Worm (Caenorhabditis elegans) whole organism, young adult: Measurements from ENCODE around the gene F55C12.4.

Experiments
- C17E4.6 ChIP-seq: fragments of 200-800 bp; sonication (Bioruptor generic); IDR thresholded peaks from 2 replicates; pipeline ENCODE4 v1.3.6; 2022; ENCODE audit warnings: missing genetic modification reagents, missing genetic modification characterization, missing compliant biosample characterization
- F10E7.11 ChIP-seq: sonication (generic microtip); optimal IDR thresholded peaks from 2 replicates; lab custom pipeline; 2017; ENCODE audit warnings: mild to moderate bottlenecking, missing genetic modification characterization, moderate library complexity, missing compliant biosample characterization
- F23B12.7 ChIP-seq: sonication (generic microtip); optimal IDR thresholded peaks from 2 replicates; lab custom pipeline; 2017; ENCODE audit warnings: missing genetic modification characterization, mild to moderate bottlenecking, missing compliant biosample characterization, antibody characterized with exemption, moderate library complexity; ENCODE audit not compliant: insufficient read depth
- F39B2.1 ChIP-seq: fragments of 200-800 bp; sonication (Bioruptor generic); IDR thresholded peaks from 2 replicates; pipeline ENCODE4 v1.3.6; 2022; ENCODE audit warnings: missing genetic modification reagents, missing genetic modification characterization, missing compliant biosample characterization
- K11D2.4 ChIP-seq: fragments of 200-800 bp; sonication (Bioruptor generic); IDR thresholded peaks from 2 replicates; pipeline ENCODE4 v1.3.6; 2022; ENCODE audit warnings: missing genetic modification reagents, missing genetic modification characterization, missing compliant biosample characterization
- K12H6.12 ChIP-seq: fragments of 200-800 bp; sonication (Bioruptor generic); optimal IDR thresholded peaks from 2 replicates; lab custom pipeline; 2018; ENCODE audit warnings: mild to moderate bottlenecking, missing genetic modification characterization, missing compliant biosample characterization
- T07F8.4 ChIP-seq: sonication (generic microtip); optimal IDR thresholded peaks from 2 replicates; lab custom pipeline; 2016; ENCODE audit warnings: mild to moderate bottlenecking, missing genetic modification characterization, moderate library complexity, missing compliant biosample characterization
- Y53F4B.3 ChIP-seq: fragments of 200-800 bp; sonication (Bioruptor generic); IDR thresholded peaks from 2 replicates; pipeline ENCODE4 v1.3.6; 2022; ENCODE audit warnings: missing genetic modification reagents, missing genetic modification characterization, missing compliant biosample characterization
- ZK185.1 ChIP-seq: sonication (generic microtip); optimal IDR thresholded peaks from 2 replicates; lab custom pipeline; 2016; ENCODE audit warnings: mild to moderate bottlenecking, missing genetic modification characterization, missing compliant biosample characterization; ENCODE audit not compliant: poor library complexity, severe bottlenecking
- aptf-2 ChIP-seq: fragments of 200-800 bp; sonication (Bioruptor generic); conservative IDR thresholded peaks from 2 replicates; pipeline ENCODE4 v1.3.6; 2022; ENCODE audit warnings: missing genetic modification reagents, missing genetic modification characterization, missing compliant biosample characterization
- aptf-3 ChIP-seq: fragments of 200-800 bp; sonication (Bioruptor generic); IDR thresholded peaks from 2 replicates; pipeline ENCODE4 v1.3.6; 2022; ENCODE audit warnings: missing genetic modification characterization, missing compliant biosample characterization
- attf-6 ChIP-seq: fragments of 200-800 bp; sonication (Bioruptor generic); IDR thresholded peaks from 2 replicates; pipeline ENCODE4 v1.3.6; 2022; ENCODE audit warnings: missing genetic modification reagents, missing genetic modification characterization, missing compliant biosample characterization
- ccch-3 ChIP-seq: fragments of 200-800 bp; sonication (Bioruptor generic); optimal IDR thresholded peaks from 2 replicates; lab custom pipeline; 2018; ENCODE audit warnings: mild to moderate bottlenecking, missing genetic modification characterization, missing compliant biosample characterization
- ceh-100 ChIP-seq: fragments of 200-800 bp; sonication (Bioruptor generic); IDR thresholded peaks from 2 replicates; pipeline ENCODE4 v1.3.6; 2022; ENCODE audit warnings: missing genetic modification reagents, missing genetic modification characterization, missing compliant biosample characterization
- efl-1 ChIP-seq: fragments of 150-350 bp; optimal IDR thresholded peaks from 2 replicates; lab custom pipeline; 2014; ENCODE audit warnings: missing biosample characterization, missing genetic modification reagents, missing genetic modification characterization
- fkh-3 ChIP-seq: sonication (generic microtip); optimal IDR thresholded peaks from 2 replicates; lab custom pipeline; 2016; ENCODE audit warnings: mild to moderate bottlenecking, missing genetic modification characterization, missing compliant biosample characterization
- hmg-1.2 ChIP-seq: fragments of 200-800 bp; sonication (Bioruptor generic); IDR thresholded peaks from 2 replicates; pipeline ENCODE4 v1.3.6; 2022; ENCODE audit warnings: missing genetic modification reagents, missing genetic modification characterization, missing compliant biosample characterization
- hrde-1 ChIP-seq: sonication (generic microtip); optimal IDR thresholded peaks from 2 replicates; lab custom pipeline; 2016; ENCODE audit warnings: missing genetic modification characterization, mild to moderate bottlenecking, missing compliant biosample characterization, moderate library complexity, missing genotype, missing genetic modification reagents, borderline replicate concordance
- lin-35 ChIP-seq, 3 experiments: fragments of 150-350 bp in 2 of 3; sonication (generic microtip) in 1 of 3; optimal IDR thresholded peaks; 2 replicates each; lab custom pipeline; 2014 to 2018; ENCODE audit warnings: missing biosample characterization in 3 of 3, missing genetic modification characterization in 3 of 3, missing genetic modification reagents in 3 of 3
- madf-10 ChIP-seq: sonication (generic microtip); optimal IDR thresholded peaks from 2 replicates; lab custom pipeline; 2016; ENCODE audit warnings: mild to moderate bottlenecking, missing genetic modification characterization, missing compliant biosample characterization
- mcd-1 ChIP-seq: fragments of 200-800 bp; sonication (Bioruptor generic); IDR thresholded peaks from 2 replicates; pipeline ENCODE4 v1.3.6; 2022; ENCODE audit warnings: missing genetic modification reagents, missing genetic modification characterization, missing compliant biosample characterization
- mxl-1 ChIP-seq: sonication (generic microtip); optimal IDR thresholded peaks from 2 replicates; lab custom pipeline; 2016; ENCODE audit warnings: missing genetic modification characterization, missing compliant biosample characterization
- nhr-179 ChIP-seq: sonication (generic microtip); optimal IDR thresholded peaks from 2 replicates; lab custom pipeline; 2016; ENCODE audit warnings: mild to moderate bottlenecking, missing genetic modification characterization, missing compliant biosample characterization
- nhr-27 ChIP-seq: fragments of 200-800 bp; sonication (Bioruptor generic); optimal IDR thresholded peaks from 2 replicates; lab custom pipeline; 2018; ENCODE audit warnings: mild to moderate bottlenecking, missing genetic modification characterization, moderate library complexity, missing compliant biosample characterization
- nhr-80 ChIP-seq: sonication (generic microtip); optimal IDR thresholded peaks from 2 replicates; lab custom pipeline; 2016; ENCODE audit warnings: missing genetic modification characterization, missing compliant biosample characterization
- pbrm-1 ChIP-seq: fragments of 200-800 bp; sonication (Bioruptor generic); IDR thresholded peaks from 2 replicates; pipeline ENCODE4 v1.3.6; 2022; ENCODE audit warnings: missing genetic modification reagents, missing genetic modification characterization, missing compliant biosample characterization
- rcor-1 ChIP-seq: fragments of 200-800 bp; sonication (Bioruptor generic); IDR thresholded peaks from 2 replicates; pipeline ENCODE4 v1.3.6; 2022; ENCODE audit warnings: missing genetic modification reagents, missing genetic modification characterization, missing compliant biosample characterization
- rec-8 ChIP-seq, 2 experiments: sonication (generic microtip); optimal IDR thresholded peaks; 2 replicates each; lab custom pipeline; 2016; ENCODE audit warnings: mild to moderate bottlenecking in 2 of 2, missing genetic modification characterization in 2 of 2, missing genetic modification reagents in 2 of 2, missing genotype in 2 of 2, missing biosample characterization in 1 of 2, missing compliant biosample characterization in 1 of 2, moderate library complexity in 1 of 2
- snpc-4 ChIP-seq, 5 experiments: fragments of 150-350 bp in 1 of 5; sonication (generic microtip) in 4 of 5; optimal IDR thresholded peaks; 2 replicates each; lab custom pipeline; 2014 to 2018; ENCODE audit warnings: missing genetic modification characterization in 5 of 5, missing biosample characterization in 3 of 5, antibody characterized with exemption in 2 of 5, mild to moderate bottlenecking in 2 of 5, missing compliant biosample characterization in 2 of 5, missing genotype in 2 of 5, moderate library complexity in 2 of 5, missing genetic modification reagents in 1 of 5
- sptf-2 ChIP-seq: fragments of 200-800 bp; sonication (Bioruptor generic); optimal IDR thresholded peaks from 2 replicates; lab custom pipeline; 2018; ENCODE audit warnings: mild to moderate bottlenecking, missing genetic modification characterization, missing compliant biosample characterization
- tbp1 ChIP-seq: fragments of 200-800 bp; sonication (Bioruptor generic); optimal IDR thresholded peaks from 2 replicates; lab custom pipeline; 2018; ENCODE audit warnings: mild to moderate bottlenecking, missing genetic modification characterization, missing compliant biosample characterization
- unc-62 ChIP-seq: fragments of 150-350 bp; optimal IDR thresholded peaks from 2 replicates; lab custom pipeline; 2014; ENCODE audit warnings: missing biosample characterization, missing genetic modification reagents, missing genetic modification characterization
- xnd-1 ChIP-seq: sonication (generic microtip); optimal IDR thresholded peaks from 2 replicates; lab custom pipeline; 2016; ENCODE audit warnings: missing genotype, missing genetic modification reagents, missing genetic modification characterization, missing compliant biosample characterization
- ztf-28 ChIP-seq: fragments of 200-800 bp; sonication (Bioruptor generic); IDR thresholded peaks from 2 replicates; pipeline ENCODE4 v1.3.6; 2022; ENCODE audit warnings: missing genetic modification reagents, missing genetic modification characterization, missing compliant biosample characterization

Gene F55C12.4

ce11 chrII:5841866-5842265, 16.4 kb downstream of the F55C12.4 start, which contains the start of gene nep-25:
nep-25 (plus strand) TSS chrII:5842240.
- TF ChIP-seq nhr-27 (tag; lab: Kevin White, UChicago) = no peak
- no peak for TF ChIP-seq K11D2.4
- TF ChIP-seq Y53F4B.3 (GFP tag; lab: Robert Waterston, UW) = no peak
- no peak for TF ChIP-seq F39B2.1 (GFP tag; lab: Robert Waterston, UW)
- TF ChIP-seq aptf-2 (GFP tag; lab: Robert Waterston, UW) = no peak
- TF ChIP-seq hmg-1.2 (GFP tag; lab: Robert Waterston, UW) = no peak
- TF ChIP-seq madf-10 (tag; lab: Kevin White, UChicago) = no peak
- TF ChIP-seq efl-1 = no peak
- TF ChIP-seq ccch-3 = no peak
- TF ChIP-seq mcd-1 (GFP tag; lab: Robert Waterston, UW) = no peak
- TF ChIP-seq sptf-2 (GFP tag; lab: Kevin White, UChicago) = no peak
- TF ChIP-seq F10E7.11 (tag; lab: Kevin White, UChicago) = no peak
- TF ChIP-seq, all 124 proteins: peak for 0

ce11 chrII:5841053-5841547, 17.1 kb downstream of the F55C12.4 start, which contains the start of gene lec-5:
lec-5 (minus strand) TSS chrII:5841103.
- TF ChIP-seq unc-62 (GFP tag; lab: Kevin White, UChicago) (no peak), aptf-3 (GFP tag; lab: Robert Waterston, UW) (no peak), xnd-1 (tag; lab: Kevin White, UChicago) (no peak), lin-35 (GFP tag; optimal IDR thresholded peaks at IDR 0.05; lab: Kevin White, UChicago) (no peak), F23B12.7 (no peak), ztf-28 (GFP tag; lab: Robert Waterston, UW) (no peak), C17E4.6 (GFP tag; lab: Robert Waterston, UW) (no peak), tbp1 (GFP tag; lab: Kevin White, UChicago) (no peak), efl-1 (no peak), nhr-80 (tag; lab: Kevin White, UChicago) (no peak), rec-8 (tag; optimal IDR thresholded peaks at IDR 0.05; lab: Kevin White, UChicago) (no peak), mxl-1 (no peak), attf-6 (GFP tag; lab: Robert Waterston, UW) (no peak), ZK185.1 (tag; lab: Kevin White, UChicago) (no peak), nhr-179 (tag; lab: Kevin White, UChicago) (no peak), F39B2.1 (GFP tag; lab: Robert Waterston, UW) (no peak), hrde-1 (tag; lab: Kevin White, UChicago) (no peak), fkh-3 (tag; lab: Kevin White, UChicago) (no peak), T07F8.4 (tag; lab: Kevin White, UChicago) (no peak)

- no peak for TF ChIP-seq pbrm-1 (GFP tag; lab: Robert Waterston, UW)
- no peak for TF ChIP-seq snpc-4 (GFP tag; optimal IDR thresholded peaks at IDR 0.05; lab: Kevin White, UChicago)
- TF ChIP-seq snpc-4 (tag; optimal IDR thresholded peaks at IDR 0.05; lab: Kevin White, UChicago) = peak in 1 of 4 experiments; percentile 26
- peak; percentile 70; the same call in 1 of the 2 replicates for TF ChIP-seq rcor-1 (GFP tag; lab: Robert Waterston, UW)
- peak; percentile 52; the same call in 1 of the 2 replicates for TF ChIP-seq ceh-100 (GFP tag; lab: Robert Waterston, UW)
- TF ChIP-seq K12H6.12 (tag; lab: Kevin White, UChicago) = no peak
Observed at ce11 chrII:5839227-5839626, 19.0 kb downstream of the F55C12.4 start, which contains the start of gene ZK1248.19. ZK1248.19 (minus strand) TSS chrII:5839414.
